Fruit fly (Drosophila melanogaster) whole organism, adult: ENCODE data around the gene nkt.

Experiments
- CG12768 ChIP-seq: fragments of 200-800 bp; sonication (Bioruptor generic); optimal IDR thresholded peaks from 2 replicates; lab custom pipeline; 2017; ENCODE audit warnings: missing biosample characterization, missing genetic modification characterization, mild to moderate bottlenecking, moderate library complexity, missing genetic modification reagents
- CG14711 ChIP-seq: fragments of 200-800 bp; sonication (Bioruptor generic); optimal IDR thresholded peaks from 2 replicates; lab custom pipeline; 2018; ENCODE audit warnings: missing biosample characterization, mild to moderate bottlenecking, missing genetic modification characterization, moderate library complexity
- CG1620 ChIP-seq: fragments of 200-800 bp; sonication (Bioruptor generic); optimal IDR thresholded peaks from 2 replicates; lab custom pipeline; 2016; ENCODE audit warnings: missing biosample characterization, missing genetic modification characterization
- CG33017 ChIP-seq: fragments of 200-800 bp; sonication (Bioruptor generic); optimal IDR thresholded peaks from 2 replicates; lab custom pipeline; 2018; ENCODE audit warnings: missing biosample characterization, mild to moderate bottlenecking, missing genetic modification characterization, moderate library complexity
- Clk ChIP-seq: fragments of 200-800 bp; sonication (Bioruptor generic); optimal IDR thresholded peaks from 2 replicates; lab custom pipeline; 2017; ENCODE audit warnings: missing biosample characterization, missing genetic modification characterization
- Crg-1 ChIP-seq: fragments of 200-800 bp; sonication (Bioruptor generic); optimal IDR thresholded peaks from 2 replicates; lab custom pipeline; 2016; ENCODE audit warnings: missing biosample characterization, missing genetic modification characterization
- Mnt ChIP-seq: fragments of 200-800 bp; sonication (Bioruptor generic); optimal IDR thresholded peaks from 2 replicates; lab custom pipeline; 2016; ENCODE audit warnings: missing biosample characterization, mild to moderate bottlenecking, missing genetic modification characterization
- bab1 ChIP-seq: fragments of 200-800 bp; sonication (Bioruptor generic); optimal IDR thresholded peaks from 3 replicates; lab custom pipeline; 2019; ENCODE audit warnings: missing biosample characterization, mild to moderate bottlenecking, missing genetic modification characterization, moderate library complexity
- cnc ChIP-seq, 2 experiments: fragments of >200 bp; optimal IDR thresholded peaks; 2 replicates each; lab custom pipeline; 2017
- kay ChIP-seq: fragments of 200-800 bp; sonication (Bioruptor generic); peaks from one replicate; lab custom pipeline; 2016; ENCODE audit warnings: missing biosample characterization, missing genetic modification characterization, borderline replicate concordance
- pad ChIP-seq: fragments of 200-800 bp; sonication (Bioruptor generic); optimal IDR thresholded peaks from 3 replicates; lab custom pipeline; 2017; ENCODE audit warnings: missing biosample characterization, missing genetic modification characterization, mild to moderate bottlenecking, moderate library complexity, missing genetic modification reagents
- toe ChIP-seq: fragments of 200-800 bp; sonication (Bioruptor generic); optimal IDR thresholded peaks from 2 replicates; lab custom pipeline; 2016; ENCODE audit warnings: missing biosample characterization, missing genetic modification characterization

DNA sequence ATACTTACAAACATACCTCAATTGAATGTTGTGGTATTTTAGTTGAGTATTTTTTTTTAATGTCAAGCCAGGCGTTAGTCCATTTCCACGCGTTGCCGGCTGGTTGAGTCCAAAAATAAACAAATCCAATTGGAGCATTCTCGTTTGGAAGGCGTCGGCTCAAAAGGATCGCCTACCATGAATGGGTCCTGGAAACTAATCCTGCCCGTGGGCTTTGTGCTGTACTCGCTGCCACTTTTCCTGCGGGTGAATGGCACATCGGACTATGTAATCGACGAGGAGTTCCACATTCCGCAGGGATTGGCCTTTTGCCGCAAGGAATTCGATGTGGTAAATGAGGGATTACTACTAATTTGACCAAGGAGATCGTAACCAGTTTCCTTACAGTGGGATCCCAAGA lies 36.3 kb upstream of the nkt start, which contains the start of gene Alg10:
- TF ChIP-seq CG1620 (GFP tag; lab: Kevin White, UChicago) (no peak), cnc (optimal IDR thresholded peaks at IDR 0.05; lab: Kevin White, UChicago) (no peak), Mnt (GFP tag; lab: Kevin White, UChicago) (no peak), CG14711 (tag; lab: Kevin White, UChicago) (no peak), bab1 (no peak), Clk (no peak), toe (GFP tag; lab: Kevin White, UChicago) (no peak), CG33017 (no peak), kay (no peak), pad (GFP tag; lab: Kevin White, UChicago) (no peak), CG12768 (no peak), Crg-1 (no peak)
